Worm (Caenorhabditis elegans) whole organism, young adult: ENCODE data around the gene Y69A2AL.2.

Experiments used
- chd-7 ChIP-seq: sonication (generic microtip); optimal IDR thresholded peaks from 2 replicates; lab custom pipeline; 2016; ENCODE audit warnings: mild to moderate bottlenecking, missing genetic modification characterization, moderate library complexity, missing compliant biosample characterization
- nfya-1 ChIP-seq: sonication (generic microtip); optimal IDR thresholded peaks from 2 replicates; lab custom pipeline; 2017; ENCODE audit warnings: antibody characterized with exemption, missing compliant biosample characterization, missing genetic modification characterization, borderline replicate concordance; ENCODE audit not compliant: insufficient read depth
- nhr-90 ChIP-seq: sonication (generic microtip); optimal IDR thresholded peaks from 2 replicates; lab custom pipeline; 2016; ENCODE audit warnings: missing genotype, mild to moderate bottlenecking, missing genetic modification characterization, missing compliant biosample characterization

ce11 chrIV:2497615-2498183, 15.6 kb downstream of the Y69A2AL.2 start, which contains the start of gene Y69A2AR.16:
- TF ChIP-seq chd-7 (tag; lab: Kevin White, UChicago): no peak
- TF ChIP-seq nfya-1: no peak
- no peak for TF ChIP-seq nhr-90
